Fruit fly (Drosophila melanogaster): ENCODE results near the gene morgue.

morgue gene

DNA sequence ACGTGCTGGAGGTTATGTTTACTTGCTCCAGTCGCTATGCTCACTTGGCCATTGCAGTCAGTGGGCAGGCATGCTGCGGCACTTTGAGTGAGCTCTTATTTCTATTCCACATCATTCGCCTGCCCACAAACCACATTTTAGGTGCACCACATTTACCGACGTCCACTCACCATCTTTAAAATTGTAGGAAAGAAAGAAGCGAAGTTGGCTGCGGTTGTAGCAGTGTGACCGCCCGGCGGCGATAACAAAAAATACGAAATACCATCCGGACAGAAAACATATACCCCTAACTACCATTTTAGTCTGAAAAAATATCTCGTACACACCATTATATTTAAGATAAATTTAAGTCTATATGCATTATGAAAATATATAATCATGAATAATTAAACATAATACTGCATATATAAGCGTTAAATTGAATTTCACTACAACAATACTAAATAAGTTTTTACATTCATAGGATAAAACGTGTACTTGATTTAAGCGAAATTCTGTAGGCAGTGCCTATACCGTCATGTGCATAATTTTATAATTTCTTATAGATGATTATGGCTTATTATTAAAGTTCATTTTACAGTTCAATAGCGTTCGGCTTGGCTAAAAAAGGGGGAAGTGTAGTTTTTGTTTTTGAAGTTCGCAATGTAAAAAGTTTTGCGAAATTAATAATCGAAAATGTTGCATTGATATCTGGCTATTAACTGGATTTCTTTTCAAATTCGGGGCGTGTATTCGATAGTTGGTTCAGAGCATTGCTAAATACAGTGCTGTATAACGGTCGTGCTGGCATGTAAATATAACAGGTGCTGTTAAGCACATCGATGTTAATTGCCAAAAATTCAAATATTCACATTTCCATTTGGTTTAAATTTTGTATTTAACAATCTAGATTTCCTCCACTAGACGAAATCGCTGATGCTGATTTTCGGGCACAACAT is 13.9 kb upstream of the morgue start, which contains the start of gene RpL27A:
TSS of gene RpL27A (minus strand) at position 246 of the 938 bp plus-strand sequence.
- no peak for TF ChIP-seq CG5204 (GFP tag; optimal IDR thresholded peaks at IDR 0.05)
- TF ChIP-seq tj (GFP tag; optimal IDR thresholded peaks at IDR 0.05), result peak; percentile 54
- peak; percentile 51 for TF ChIP-seq pad (GFP tag; optimal IDR thresholded peaks at IDR 0.05)
- TF ChIP-seq CG1620 (GFP tag; optimal IDR thresholded peaks at IDR 0.05), result peak; percentile 68
- peak; percentile 72 for TF ChIP-seq ovo (GFP tag; optimal IDR thresholded peaks at IDR 0.05)
- TF ChIP-seq CG12768 (GFP tag; optimal IDR thresholded peaks at IDR 0.05), result peak; percentile 60
- TF ChIP-seq kay (GFP tag; ENCODE audit: borderline replicate concordance), result no peak
- peak; percentile 30 for TF ChIP-seq Clk (GFP tag; optimal IDR thresholded peaks at IDR 0.05)
- TF ChIP-seq bab1 (GFP tag; optimal IDR thresholded peaks at IDR 0.05), result peak; percentile 81
- peak; percentile 68 for TF ChIP-seq toe (GFP tag; optimal IDR thresholded peaks at IDR 0.05)
- peak; percentile 65 for TF ChIP-seq cic (GFP tag; optimal IDR thresholded peaks at IDR 0.05)
- peak; percentile 85 for TF ChIP-seq CG7101 (tag; optimal IDR thresholded peaks at IDR 0.05)
- TF ChIP-seq CG14711 (tag; optimal IDR thresholded peaks at IDR 0.05), result peak; percentile 53
- peak; percentile 70 for TF ChIP-seq Crg-1 (GFP tag; optimal IDR thresholded peaks at IDR 0.05)
- TF ChIP-seq Mnt (GFP tag; optimal IDR thresholded peaks at IDR 0.05), result peak; percentile 93
- no peak for TF ChIP-seq cnc (optimal IDR thresholded peaks at IDR 0.05)
- TF ChIP-seq CG7045 (GFP tag; optimal IDR thresholded peaks at IDR 0.05), result peak; percentile 74
- TF ChIP-seq Hr96 (GFP tag; optimal IDR thresholded peaks at IDR 0.05), result peak; percentile 77
- peak; percentile 88 for TF ChIP-seq CG11617 (GFP tag; optimal IDR thresholded peaks at IDR 0.05)
- TF ChIP-seq CG33017 (tag; optimal IDR thresholded peaks at IDR 0.05), result peak; percentile 61

DNA sequence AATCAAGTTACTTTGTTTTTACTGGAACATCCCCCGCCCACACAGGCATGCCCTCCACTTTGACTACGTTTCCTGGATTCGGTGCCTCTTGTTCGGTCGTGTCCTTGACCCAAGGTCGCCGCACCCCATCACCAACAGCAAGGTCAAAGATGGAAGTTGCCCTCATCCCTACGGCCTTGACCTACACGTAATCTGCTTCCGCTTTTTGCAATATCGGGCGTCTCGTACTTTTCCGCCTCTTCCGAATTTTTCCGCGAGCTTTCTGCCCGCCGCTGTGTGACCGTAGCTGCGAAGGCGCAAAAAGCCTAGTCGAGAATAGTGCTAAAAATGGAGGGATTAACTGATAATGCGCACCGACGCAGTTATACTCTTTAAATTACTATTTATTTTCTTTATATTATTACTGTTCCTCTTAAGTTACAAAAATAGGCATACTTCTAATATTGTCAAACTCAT is 12.1 kb upstream of the morgue start, which contains the start of gene Gs1l:
TSS of gene Gs1l (minus strand) at position 269 of the 456 bp plus-strand sequence.
- no peak for TF ChIP-seq CG5204 (GFP tag; optimal IDR thresholded peaks at IDR 0.05)
- no peak for TF ChIP-seq ovo (GFP tag; optimal IDR thresholded peaks at IDR 0.05)
- TF ChIP-seq tj (GFP tag; optimal IDR thresholded peaks at IDR 0.05), result peak; percentile 3
- TF ChIP-seq Hr96 (GFP tag; optimal IDR thresholded peaks at IDR 0.05), result no peak
- no peak for TF ChIP-seq Clk (GFP tag; optimal IDR thresholded peaks at IDR 0.05)
- peak; percentile 47 for TF ChIP-seq cic (GFP tag; optimal IDR thresholded peaks at IDR 0.05)
- TF ChIP-seq CG33017 (tag; optimal IDR thresholded peaks at IDR 0.05), result peak; percentile 30
- no peak for TF ChIP-seq CG1620 (GFP tag; optimal IDR thresholded peaks at IDR 0.05)
- TF ChIP-seq pad (GFP tag; optimal IDR thresholded peaks at IDR 0.05), result peak; percentile 17
- peak; percentile 29 for TF ChIP-seq CG12768 (GFP tag; optimal IDR thresholded peaks at IDR 0.05)
- no peak for TF ChIP-seq kay (GFP tag; ENCODE audit: borderline replicate concordance)
- TF ChIP-seq CG7045 (GFP tag; optimal IDR thresholded peaks at IDR 0.05), result no peak
- no peak for TF ChIP-seq toe (GFP tag; optimal IDR thresholded peaks at IDR 0.05)
- TF ChIP-seq cnc (optimal IDR thresholded peaks at IDR 0.05), result no peak
- TF ChIP-seq bab1 (GFP tag; optimal IDR thresholded peaks at IDR 0.05), result peak; percentile 19
- peak; percentile 13 for TF ChIP-seq CG14711 (tag; optimal IDR thresholded peaks at IDR 0.05)
- peak; percentile 36 for TF ChIP-seq Mnt (GFP tag; optimal IDR thresholded peaks at IDR 0.05)
- peak; percentile 35 for TF ChIP-seq CG7101 (tag; optimal IDR thresholded peaks at IDR 0.05)
- peak; percentile 14 for TF ChIP-seq CG11617 (GFP tag; optimal IDR thresholded peaks at IDR 0.05)
- TF ChIP-seq Crg-1 (GFP tag; optimal IDR thresholded peaks at IDR 0.05), result no peak

DNA sequence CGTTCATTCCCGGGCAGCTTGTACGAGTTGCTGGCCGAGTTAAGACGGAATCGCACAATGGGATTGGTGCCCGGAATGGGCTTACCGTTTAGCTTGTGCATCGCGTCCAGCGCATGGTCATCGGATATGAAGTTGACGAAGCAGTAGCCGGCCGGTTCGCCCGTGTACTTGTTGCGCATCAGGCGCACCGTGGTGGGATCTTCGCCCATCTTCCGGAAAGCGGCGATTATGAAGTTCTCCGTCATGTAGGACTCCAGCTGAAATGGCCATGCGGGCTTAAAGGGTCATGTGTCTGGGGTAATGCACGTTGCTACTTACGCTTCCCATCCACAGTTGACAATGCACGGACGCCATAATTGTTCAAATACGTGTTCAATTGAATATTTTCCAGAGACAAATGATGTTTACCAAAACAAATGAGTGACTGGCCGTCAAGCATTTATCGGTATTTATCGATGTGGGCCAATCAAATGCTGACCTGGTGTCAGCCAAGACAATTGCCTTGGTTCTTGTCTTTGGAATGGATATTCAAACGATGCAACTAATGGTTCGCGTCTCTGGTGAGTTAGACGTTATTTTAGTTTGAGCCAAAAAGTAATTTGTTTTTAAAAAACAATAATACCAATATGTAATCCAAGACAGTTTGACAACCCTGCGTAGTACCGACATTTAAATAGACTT is 9.7 kb upstream of the morgue start, which contains the start of the genes Secp43 and ND-B8:
TSS of gene Secp43 (minus strand) at position 445 of the 681 bp plus-strand sequence.
TSS of gene ND-B8 (plus strand) at position 618 of the 681 bp plus-strand sequence.
- peak; percentile 13 for TF ChIP-seq Mnt (GFP tag; optimal IDR thresholded peaks at IDR 0.05)
- TF ChIP-seq tj (GFP tag; optimal IDR thresholded peaks at IDR 0.05), result no peak
- TF ChIP-seq Hr96 (GFP tag; optimal IDR thresholded peaks at IDR 0.05), result no peak
- no peak for TF ChIP-seq toe (GFP tag; optimal IDR thresholded peaks at IDR 0.05)
- TF ChIP-seq CG5204 (GFP tag; optimal IDR thresholded peaks at IDR 0.05), result no peak
- TF ChIP-seq kay (GFP tag; ENCODE audit: borderline replicate concordance), result no peak
- TF ChIP-seq Crg-1 (GFP tag; optimal IDR thresholded peaks at IDR 0.05), result peak; percentile 32
- TF ChIP-seq CG33017 (tag; optimal IDR thresholded peaks at IDR 0.05), result no peak
- TF ChIP-seq Clk (GFP tag; optimal IDR thresholded peaks at IDR 0.05), result no peak
- TF ChIP-seq CG7101 (tag; optimal IDR thresholded peaks at IDR 0.05), result peak; percentile 34
- peak; percentile 40 for TF ChIP-seq CG14711 (tag; optimal IDR thresholded peaks at IDR 0.05)
- TF ChIP-seq ovo (GFP tag; optimal IDR thresholded peaks at IDR 0.05), result no peak
- no peak for TF ChIP-seq pad (GFP tag; optimal IDR thresholded peaks at IDR 0.05)
- TF ChIP-seq CG12768 (GFP tag; optimal IDR thresholded peaks at IDR 0.05), result no peak
- no peak for TF ChIP-seq cnc (optimal IDR thresholded peaks at IDR 0.05)
- no peak for TF ChIP-seq cic (GFP tag; optimal IDR thresholded peaks at IDR 0.05)
- no peak for TF ChIP-seq CG11617 (GFP tag; optimal IDR thresholded peaks at IDR 0.05)
- no peak for TF ChIP-seq CG7045 (GFP tag; optimal IDR thresholded peaks at IDR 0.05)
- TF ChIP-seq bab1 (GFP tag; optimal IDR thresholded peaks at IDR 0.05), result peak; percentile 54
- TF ChIP-seq CG1620 (GFP tag; optimal IDR thresholded peaks at IDR 0.05), result no peak

DNA sequence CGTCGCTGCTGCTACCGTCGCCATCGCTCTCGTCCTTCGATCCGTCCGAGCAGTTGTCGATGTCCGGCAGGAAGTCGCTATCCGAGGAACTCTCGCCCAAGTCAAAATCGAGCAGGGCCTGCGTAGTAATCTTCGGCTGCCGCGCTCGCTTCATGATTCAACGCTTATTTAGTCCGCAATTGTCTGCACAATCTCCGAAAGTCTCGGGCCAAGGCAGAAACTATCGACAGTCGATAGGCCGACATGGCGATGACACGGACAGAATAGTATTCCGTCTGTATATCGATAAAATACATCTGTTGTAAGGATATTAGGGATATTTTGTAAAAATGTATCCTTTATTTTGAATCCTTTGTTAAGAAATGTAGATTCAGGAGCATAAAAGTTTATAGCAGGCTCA is 8.3 kb upstream of the morgue start, which contains the start of gene CG15439:
TSS of gene CG15439 (minus strand) at position 241 of the 400 bp plus-strand sequence.
- TF ChIP-seq CG7045 (GFP tag; optimal IDR thresholded peaks at IDR 0.05) (no peak), pad (GFP tag; optimal IDR thresholded peaks at IDR 0.05) (no peak), Crg-1 (GFP tag; optimal IDR thresholded peaks at IDR 0.05) (no peak), CG12768 (GFP tag; optimal IDR thresholded peaks at IDR 0.05) (no peak)

DNA sequence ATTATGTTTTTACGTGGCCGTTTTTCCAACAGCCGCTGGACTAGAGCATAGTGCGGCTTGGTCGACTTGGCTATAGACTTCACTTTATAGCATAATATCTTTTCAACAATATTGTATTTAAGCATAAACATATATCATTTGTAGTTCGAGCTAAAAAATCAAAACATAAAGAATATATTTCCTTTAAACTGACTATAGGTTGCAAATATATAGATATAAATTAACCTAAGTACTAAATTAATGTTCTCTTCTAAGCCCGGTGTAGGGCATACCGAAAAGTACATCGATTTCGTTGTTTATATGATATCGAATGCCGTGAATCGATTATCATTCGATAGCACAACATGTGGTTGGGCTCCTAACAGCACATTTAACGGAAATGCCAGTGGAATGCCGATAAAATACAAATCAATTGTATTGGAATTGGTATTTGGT is 4.1 kb upstream of the morgue start, which contains the start of gene MFS18:
TSS of gene MFS18 (minus strand) at position 54 of the 435 bp plus-strand sequence.
- TF ChIP-seq ovo (GFP tag; optimal IDR thresholded peaks at IDR 0.05) (peak; percentile 77), kay (GFP tag; ENCODE audit: borderline replicate concordance) (no peak), Clk (GFP tag; optimal IDR thresholded peaks at IDR 0.05) (peak; percentile 58), Hr96 (GFP tag; optimal IDR thresholded peaks at IDR 0.05) (no peak), tj (GFP tag; optimal IDR thresholded peaks at IDR 0.05) (peak; percentile 63), CG33017 (tag; optimal IDR thresholded peaks at IDR 0.05) (peak; percentile 93), CG14711 (tag; optimal IDR thresholded peaks at IDR 0.05) (peak; percentile 97), cic (GFP tag; optimal IDR thresholded peaks at IDR 0.05) (peak; percentile 54), CG1620 (GFP tag; optimal IDR thresholded peaks at IDR 0.05) (peak; percentile 58), CG11617 (GFP tag; optimal IDR thresholded peaks at IDR 0.05) (peak; percentile 90), CG7045 (GFP tag; optimal IDR thresholded peaks at IDR 0.05) (peak; percentile 81), bab1 (GFP tag; optimal IDR thresholded peaks at IDR 0.05) (peak; percentile 96), Crg-1 (GFP tag; optimal IDR thresholded peaks at IDR 0.05) (peak; percentile 57), CG5204 (GFP tag; optimal IDR thresholded peaks at IDR 0.05) (no peak), pad (GFP tag; optimal IDR thresholded peaks at IDR 0.05) (peak; percentile 76), CG7101 (tag; optimal IDR thresholded peaks at IDR 0.05) (peak; percentile 94), CG12768 (GFP tag; optimal IDR thresholded peaks at IDR 0.05) (peak; percentile 95), toe (GFP tag; optimal IDR thresholded peaks at IDR 0.05) (no peak), Mnt (GFP tag; optimal IDR thresholded peaks at IDR 0.05) (peak; percentile 91), cnc (optimal IDR thresholded peaks at IDR 0.05) (no peak)

All from whole organism, adult.